Fruit fly (Drosophila melanogaster): ENCODE data around the gene CG13409.

The CG13409 gene

DNA sequence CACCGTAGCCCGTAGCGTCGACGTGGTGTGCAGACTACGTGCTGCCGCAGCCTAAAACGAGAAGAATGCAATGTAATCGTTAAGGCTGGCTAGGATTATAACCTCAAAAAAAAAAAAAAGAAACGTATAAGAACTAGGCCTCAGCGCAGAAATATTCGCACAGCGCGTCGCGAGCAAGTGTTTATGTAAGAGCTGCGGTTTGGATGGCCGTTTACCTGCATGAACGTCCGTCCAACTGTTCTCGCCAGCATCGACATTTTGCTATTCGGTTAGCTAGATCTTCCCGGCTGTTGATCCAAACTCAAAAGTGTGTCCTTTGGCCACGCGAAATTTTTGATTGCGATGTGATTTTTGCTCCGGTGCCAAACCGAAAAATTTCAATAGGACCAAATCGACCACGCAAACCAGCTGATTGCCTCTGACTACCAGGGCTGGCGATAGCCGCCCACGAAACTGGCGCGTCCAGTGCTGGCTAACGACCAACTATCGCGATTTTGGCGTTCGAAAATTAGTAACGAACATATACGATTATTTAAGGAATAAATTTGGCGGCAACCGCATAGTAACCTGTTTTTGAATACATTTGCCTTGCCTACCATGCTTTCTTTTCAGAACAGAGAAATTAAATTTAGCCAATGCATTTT, 12.8 kb downstream of the CG13409 start, which contains the start of gene Idh3b (continued):
- TF ChIP-seq Eip78C (GFP tag) (peak; percentile 76), CG10669 (GFP tag; optimal IDR thresholded peaks at IDR 0.05) (no peak), CG6854 (GFP tag; optimal IDR thresholded peaks at IDR 0.05) (no peak), CG10631 (GFP tag; optimal IDR thresholded peaks at IDR 0.05) (peak; percentile 10), Hr38 (GFP tag; optimal IDR thresholded peaks at IDR 0.05) (no peak), CG8119 (GFP tag; IDR thresholded peaks at IDR 0.05) (no peak; the same call in 2 of the 3 replicates), Eip93F (GFP tag; optimal IDR thresholded peaks at IDR 0.05) (no peak), net (GFP tag; optimal IDR thresholded peaks at IDR 0.05) (no peak), CG11762 (GFP tag; optimal IDR thresholded peaks at IDR 0.05; ENCODE audit: insufficient read depth) (no peak), dsx (GFP tag; optimal IDR thresholded peaks at IDR 0.05; ENCODE audit: poor library complexity, severe bottlenecking) (peak; percentile 30), Hr39 (GFP tag; optimal IDR thresholded peaks at IDR 0.05) (peak; percentile 55), Sox102F (GFP tag; optimal IDR thresholded peaks at IDR 0.05) (no peak), pdm3 (GFP tag; optimal IDR thresholded peaks at IDR 0.05) (no peak), Lpt (GFP tag; optimal IDR thresholded peaks at IDR 0.05) (no peak), CG3919 (GFP tag; optimal IDR thresholded peaks at IDR 0.05) (no peak), esn (GFP tag; optimal IDR thresholded peaks at IDR 0.05) (peak; percentile 64), fd85E (GFP tag; optimal IDR thresholded peaks at IDR 0.05) (no peak), Eip75B (GFP tag; optimal IDR thresholded peaks at IDR 0.05) (no peak), CG11294 (GFP tag; IDR thresholded peaks at IDR 0.05) (no peak), CG8319 (GFP tag; optimal IDR thresholded peaks at IDR 0.05) (no peak), Smox (GFP tag; optimal IDR thresholded peaks at IDR 0.05) (no peak), CG4318 (GFP tag; optimal IDR thresholded peaks at IDR 0.05) (no peak), CG6808 (GFP tag; optimal IDR thresholded peaks at IDR 0.05) (no peak), svp (GFP tag) (no peak), Gug (GFP tag; IDR thresholded peaks at IDR 0.05) (no peak), CG3032 (tag; optimal IDR thresholded peaks at IDR 0.05) (peak; percentile 46)

DNA sequence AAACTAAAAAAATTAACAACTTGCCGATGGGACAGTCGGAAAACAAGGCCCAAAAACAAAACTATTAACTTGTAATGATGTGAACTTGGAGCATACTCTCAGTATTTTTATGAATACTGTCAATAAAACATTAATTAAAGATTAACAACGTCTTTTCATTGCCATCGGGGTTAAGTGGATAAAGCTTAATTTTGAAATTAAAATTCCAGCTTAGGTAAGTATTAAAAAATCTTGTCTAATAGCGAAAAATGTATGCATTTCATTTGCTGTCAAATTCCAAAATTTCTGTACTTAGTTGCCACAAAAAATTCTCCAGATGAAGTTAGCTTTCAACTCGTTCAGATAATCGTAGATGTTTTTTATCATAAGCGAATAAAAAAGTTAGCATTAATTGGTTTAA, 17.3 kb downstream of the CG13409 start, which contains the start of gene Theg:
Gene Theg, plus strand, starts transcription at position 301 of the 400 bp plus-strand sequence.
- TF ChIP-seq svp (GFP tag) (no peak), Ets21C (GFP tag; optimal IDR thresholded peaks at IDR 0.05) (no peak), CG9139 (GFP tag; optimal IDR thresholded peaks at IDR 0.05) (no peak), Smox (GFP tag; optimal IDR thresholded peaks at IDR 0.05) (no peak), Gug (GFP tag; IDR thresholded peaks at IDR 0.05) (no peak), Eip75B (GFP tag; optimal IDR thresholded peaks at IDR 0.05) (no peak), Sox14 (GFP tag; optimal IDR thresholded peaks at IDR 0.05) (no peak), fd85E (GFP tag; optimal IDR thresholded peaks at IDR 0.05) (no peak), Eip78C (GFP tag) (no peak), vri (GFP tag; optimal IDR thresholded peaks at IDR 0.05) (no peak), eg (GFP tag; IDR thresholded peaks at IDR 0.05) (no peak), achi (GFP tag; optimal IDR thresholded peaks at IDR 0.05) (no peak), Blimp-1 (GFP tag; optimal IDR thresholded peaks at IDR 0.05) (no peak)

DNA sequence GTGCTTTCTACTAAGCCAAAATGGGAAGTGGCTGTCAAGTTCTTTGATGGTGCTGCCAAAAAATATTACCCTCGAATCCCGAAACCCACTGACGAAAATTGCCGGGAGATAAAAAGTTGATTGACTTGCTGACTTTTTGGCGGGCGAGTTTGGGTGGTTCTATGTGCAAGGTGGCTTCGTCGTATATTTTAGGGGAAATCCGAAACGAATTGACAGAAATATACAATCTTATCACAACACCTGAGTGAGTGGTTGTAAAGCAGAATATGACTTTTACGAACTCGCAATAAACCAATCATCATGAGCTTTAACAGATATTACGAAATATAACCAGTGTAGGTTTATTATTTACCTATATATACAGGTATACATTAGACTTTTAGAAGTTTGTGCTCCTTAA, 28.2 kb downstream of the CG13409 start:
- TF ChIP-seq Eip93F (GFP tag; optimal IDR thresholded peaks at IDR 0.05) (peak; percentile 84), Blimp-1 (GFP tag; optimal IDR thresholded peaks at IDR 0.05) (no peak), ss (GFP tag; optimal IDR thresholded peaks at IDR 0.05) (no peak)

DNA sequence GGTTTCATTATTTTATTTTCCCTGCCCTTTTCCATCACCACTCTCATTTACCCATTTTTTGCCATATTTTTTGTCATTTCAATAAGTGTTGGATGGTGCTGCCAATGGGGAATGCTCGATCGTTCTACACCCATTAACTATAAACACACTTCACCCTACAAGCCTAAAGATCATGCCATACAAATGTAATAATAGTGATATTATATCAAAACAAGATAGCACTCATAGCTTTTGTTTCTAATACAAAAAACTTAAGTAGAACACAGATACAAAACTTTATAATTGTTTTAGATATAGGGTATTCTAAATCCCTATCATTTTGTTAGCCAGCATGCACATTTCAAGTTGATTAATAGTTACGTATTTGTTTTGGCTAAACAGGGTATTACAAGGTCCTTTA, 32.1 kb downstream of the CG13409 start:
- TF ChIP-seq Sox102F (GFP tag; optimal IDR thresholded peaks at IDR 0.05) (no peak), Eip78C (GFP tag) (peak; percentile 32), CG8119 (GFP tag; IDR thresholded peaks at IDR 0.05) (no peak), fkh (GFP tag; optimal IDR thresholded peaks at IDR 0.05) (no peak), eg (GFP tag; IDR thresholded peaks at IDR 0.05) (no peak), CG3919 (GFP tag; optimal IDR thresholded peaks at IDR 0.05) (no peak), esn (GFP tag; optimal IDR thresholded peaks at IDR 0.05) (peak; percentile 11), Hr38 (GFP tag; optimal IDR thresholded peaks at IDR 0.05) (no peak), lz (GFP tag; optimal IDR thresholded peaks at IDR 0.05) (no peak), CG6163 (GFP tag; IDR thresholded peaks at IDR 0.05) (no peak), topi (GFP tag; optimal IDR thresholded peaks at IDR 0.05) (peak; percentile 13), CG11762 (GFP tag; optimal IDR thresholded peaks at IDR 0.05; ENCODE audit: insufficient read depth) (no peak), cyc (GFP tag; optimal IDR thresholded peaks at IDR 0.05) (no peak), dac (GFP tag; optimal IDR thresholded peaks at IDR 0.05) (no peak), svp (GFP tag) (peak; percentile 55), Sox15 (GFP tag; optimal IDR thresholded peaks at IDR 0.05) (no peak)

Measured in whole organism, prepupa.